Worm (Caenorhabditis elegans) whole organism, L1 larva: ENCODE data around the gene cutl-19.

Experiments used
- blmp-1 ChIP-seq: fragments of 150-350 bp; optimal IDR thresholded peaks from 2 replicates; lab custom pipeline; 2014; ENCODE audit warnings: missing biosample characterization, missing genetic modification characterization
- ces-1 ChIP-seq: fragments of 150-350 bp; optimal IDR thresholded peaks from 2 replicates; lab custom pipeline; 2014; ENCODE audit warnings: missing biosample characterization, missing genetic modification reagents, missing genetic modification characterization
- efl-3 ChIP-seq: fragments of 200-800 bp; sonication (Bioruptor generic); optimal IDR thresholded peaks from 2 replicates; lab custom pipeline; 2018; ENCODE audit warnings: mild to moderate bottlenecking, missing genetic modification characterization, missing compliant biosample characterization
- isw-1 ChIP-seq: fragments of 200-800 bp; sonication (Bioruptor generic); IDR thresholded peaks from 2 replicates; pipeline ENCODE4 v1.3.6; 2022; ENCODE audit warnings: missing genetic modification characterization, missing compliant biosample characterization
- lir-3 ChIP-seq: sonication (generic microtip); optimal IDR thresholded peaks from 2 replicates; lab custom pipeline; 2016; ENCODE audit warnings: mild to moderate bottlenecking, missing genetic modification characterization, moderate library complexity, missing compliant biosample characterization; ENCODE audit not compliant: poor library complexity
- nhr-90 ChIP-seq: sonication (generic microtip); optimal IDR thresholded peaks from 2 replicates; lab custom pipeline; 2016; ENCODE audit warnings: mild to moderate bottlenecking, missing genetic modification characterization, missing compliant biosample characterization; ENCODE audit not compliant: poor library complexity
- snpc-4 ChIP-seq: fragments of 150-350 bp; optimal IDR thresholded peaks from 2 replicates; lab custom pipeline; 2014; ENCODE audit warnings: missing biosample characterization, missing genetic modification characterization
- zip-4 ChIP-seq: fragments of 200-800 bp; sonication (Bioruptor generic); optimal IDR thresholded peaks from 2 replicates; lab custom pipeline; 2018; ENCODE audit warnings: mild to moderate bottlenecking, missing genetic modification characterization, moderate library complexity, missing compliant biosample characterization

DNA sequence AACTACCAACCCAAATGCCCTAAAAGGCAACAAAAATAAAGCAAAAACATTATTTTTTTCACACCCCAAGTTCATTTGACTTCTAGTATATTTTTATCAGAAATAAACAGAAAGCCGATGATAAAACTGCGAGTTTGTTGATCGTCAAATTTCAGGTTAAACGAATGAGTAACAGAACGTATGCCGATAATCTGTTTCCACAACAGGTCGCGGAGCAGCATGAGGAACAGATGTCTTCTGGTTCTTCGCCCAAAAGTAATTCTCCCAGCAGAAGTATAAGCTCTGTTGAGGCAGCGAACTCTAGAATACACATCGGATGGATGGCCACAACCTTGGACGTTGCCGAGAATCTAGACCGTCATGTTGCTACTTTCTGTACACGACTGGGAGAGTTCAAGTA, 13.0 kb upstream of the cutl-19 start, which contains the start of gene prmt-5:
- no peak for TF ChIP-seq snpc-4 (tag; lab: Kevin White, UChicago)
- TF ChIP-seq isw-1 (GFP tag; lab: Robert Waterston, UW): no peak
- TF ChIP-seq efl-3 (GFP tag; lab: Kevin White, UChicago): no peak
- TF ChIP-seq lir-3: no peak
- no peak for TF ChIP-seq ces-1
- peak; percentile 17 for TF ChIP-seq nhr-90
- no peak for TF ChIP-seq blmp-1
- TF ChIP-seq zip-4 (GFP tag; lab: Kevin White, UChicago): peak; percentile 37
